Worm (Caenorhabditis elegans) whole organism, late embryonic: Measurements from ENCODE around the gene srxa-7.
A peak's percentile ranks its signal among the peaks of the same experiment; 100 is the strongest.

Source experiments
- C08G9.2 ChIP-seq: sonication (generic microtip); optimal IDR thresholded peaks from 2 replicates; lab custom pipeline; 2016; ENCODE audit warnings: mild to moderate bottlenecking, missing genetic modification characterization, moderate library complexity, missing compliant biosample characterization
- K09A11.1 ChIP-seq: sonication (generic microtip); optimal IDR thresholded peaks from 2 replicates; lab custom pipeline; 2017; ENCODE audit warnings: antibody characterized with exemption, mild to moderate bottlenecking, missing genetic modification characterization, missing compliant biosample characterization; ENCODE audit not compliant: insufficient read depth
- T23F11.4 ChIP-seq: fragments of 200-800 bp; sonication (Bioruptor generic); optimal IDR thresholded peaks from 2 replicates; lab custom pipeline; 2018; ENCODE audit warnings: mild to moderate bottlenecking, missing genetic modification characterization, missing compliant biosample characterization
- ahr-1 ChIP-seq: sonication (generic microtip); optimal IDR thresholded peaks from 2 replicates; lab custom pipeline; 2016; ENCODE audit warnings: missing genetic modification characterization, missing compliant biosample characterization
- ama-1 ChIP-seq: fragments of 150-350 bp; optimal IDR thresholded peaks from 2 replicates; lab custom pipeline; 2014
- ceh-18 ChIP-seq: sonication (generic microtip); optimal IDR thresholded peaks from 2 replicates; lab custom pipeline; 2016; ENCODE audit warnings: missing genetic modification characterization, missing compliant biosample characterization
- ceh-19 ChIP-seq: fragments of 200-800 bp; sonication (Bioruptor generic); optimal IDR thresholded peaks from 2 replicates; lab custom pipeline; 2018; ENCODE audit warnings: mild to moderate bottlenecking, missing genetic modification characterization, missing compliant biosample characterization
- ceh-22 ChIP-seq: sonication (generic microtip); optimal IDR thresholded peaks from 2 replicates; lab custom pipeline; 2017; ENCODE audit warnings: missing biosample characterization, missing genetic modification characterization
- ceh-30 ChIP-seq: fragments of 150-350 bp; optimal IDR thresholded peaks from 2 replicates; lab custom pipeline; 2014; ENCODE audit warnings: missing biosample characterization, missing genetic modification characterization
- ceh-31 ChIP-seq: sonication (generic microtip); optimal IDR thresholded peaks from 2 replicates; lab custom pipeline; 2016; ENCODE audit warnings: missing genetic modification characterization, missing compliant biosample characterization
- ceh-34 ChIP-seq: sonication (generic microtip); optimal IDR thresholded peaks from 2 replicates; lab custom pipeline; 2016; ENCODE audit warnings: mild to moderate bottlenecking, missing genetic modification characterization, missing compliant biosample characterization
- ceh-45 ChIP-seq: fragments of 200-800 bp; sonication (Bioruptor generic); IDR thresholded peaks from 2 replicates; pipeline ENCODE4 v1.3.6; 2022; ENCODE audit warnings: missing genetic modification reagents, missing genetic modification characterization, missing compliant biosample characterization
- ceh-48 ChIP-seq: sonication (generic microtip); optimal IDR thresholded peaks from 2 replicates; lab custom pipeline; 2016; ENCODE audit warnings: missing genetic modification characterization, inconsistent platforms, missing compliant biosample characterization
- ceh-6 ChIP-seq: fragments of 200-800 bp; sonication (Bioruptor generic); optimal IDR thresholded peaks from 2 replicates; lab custom pipeline; 2018; ENCODE audit warnings: mild to moderate bottlenecking, missing genetic modification characterization, missing compliant biosample characterization
- che-1 ChIP-seq: sonication (generic microtip); optimal IDR thresholded peaks from 2 replicates; lab custom pipeline; 2016; ENCODE audit warnings: mild to moderate bottlenecking, missing genetic modification characterization, missing compliant biosample characterization
- dmd-4 ChIP-seq: sonication (generic microtip); optimal IDR thresholded peaks from 2 replicates; lab custom pipeline; 2016; ENCODE audit warnings: borderline replicate concordance, missing genetic modification characterization, missing compliant biosample characterization
- dve-1 ChIP-seq: sonication (generic microtip); optimal IDR thresholded peaks from 2 replicates; lab custom pipeline; 2017; ENCODE audit warnings: antibody characterized with exemption, mild to moderate bottlenecking, missing genetic modification characterization, missing compliant biosample characterization
- elt-2 ChIP-seq: sonication (generic microtip); optimal IDR thresholded peaks from 2 replicates; lab custom pipeline; 2016; ENCODE audit warnings: missing genetic modification reagents, missing genetic modification characterization, missing compliant biosample characterization
- elt-4 ChIP-seq: sonication (generic microtip); optimal IDR thresholded peaks from 2 replicates; lab custom pipeline; 2016; ENCODE audit warnings: missing genetic modification characterization, missing compliant biosample characterization
- ets-4 ChIP-seq: sonication (generic microtip); optimal IDR thresholded peaks from 2 replicates; lab custom pipeline; 2016; ENCODE audit warnings: missing genetic modification characterization, missing compliant biosample characterization
- gmeb-2 ChIP-seq: sonication (generic microtip); optimal IDR thresholded peaks from 2 replicates; lab custom pipeline; 2016; ENCODE audit warnings: missing genetic modification characterization, inconsistent platforms, missing compliant biosample characterization
- hlh-15 ChIP-seq: sonication (generic microtip); optimal IDR thresholded peaks from 2 replicates; lab custom pipeline; 2016; ENCODE audit warnings: missing genetic modification characterization, missing compliant biosample characterization
- hlh-30 ChIP-seq: sonication (generic microtip); optimal IDR thresholded peaks from 2 replicates; lab custom pipeline; 2017; ENCODE audit warnings: antibody characterized with exemption, missing genetic modification characterization, missing compliant biosample characterization; ENCODE audit not compliant: insufficient read depth
- hlh-6 ChIP-seq: sonication (generic microtip); optimal IDR thresholded peaks from 2 replicates; lab custom pipeline; 2016; ENCODE audit warnings: missing genotype, missing genetic modification characterization, missing compliant biosample characterization
- hlh-8 ChIP-seq: sonication (generic microtip); optimal IDR thresholded peaks from 2 replicates; lab custom pipeline; 2016; ENCODE audit warnings: missing genotype, missing genetic modification characterization, missing compliant biosample characterization
- lim-6 ChIP-seq: sonication (generic microtip); optimal IDR thresholded peaks from 2 replicates; lab custom pipeline; 2016; ENCODE audit warnings: missing genetic modification characterization, missing compliant biosample characterization
- lin-11 ChIP-seq: fragments of 200-800 bp; sonication (Bioruptor generic); optimal IDR thresholded peaks from 2 replicates; lab custom pipeline; 2018; ENCODE audit warnings: mild to moderate bottlenecking, missing genetic modification characterization, missing compliant biosample characterization
- madf-2 ChIP-seq: sonication (generic microtip); optimal IDR thresholded peaks from 2 replicates; lab custom pipeline; 2017; ENCODE audit warnings: missing genetic modification characterization, missing compliant biosample characterization
- nhr-11 ChIP-seq: fragments of 150-350 bp; optimal IDR thresholded peaks from 2 replicates; lab custom pipeline; 2014; ENCODE audit warnings: missing biosample characterization, missing genetic modification characterization
- odd-2 ChIP-seq: sonication (generic microtip); optimal IDR thresholded peaks from 2 replicates; lab custom pipeline; 2017; ENCODE audit warnings: antibody characterized with exemption, mild to moderate bottlenecking, missing genetic modification characterization, missing compliant biosample characterization
- pat-9 ChIP-seq: fragments of 200-800 bp; sonication (Bioruptor generic); optimal IDR thresholded peaks from 2 replicates; lab custom pipeline; 2018; ENCODE audit warnings: mild to moderate bottlenecking, missing genetic modification characterization, moderate library complexity, missing compliant biosample characterization
- pax-1 ChIP-seq: fragments of 150-350 bp; optimal IDR thresholded peaks from 2 replicates; lab custom pipeline; 2014; ENCODE audit warnings: missing biosample characterization, missing genetic modification characterization
- ref-2 ChIP-seq: sonication (generic microtip); optimal IDR thresholded peaks from 2 replicates; lab custom pipeline; 2016; ENCODE audit warnings: missing genetic modification characterization, missing compliant biosample characterization
- sdc-2 ChIP-seq: sonication (generic microtip); optimal IDR thresholded peaks from 2 replicates; lab custom pipeline; 2016; ENCODE audit warnings: missing genotype, missing genetic modification characterization, missing compliant biosample characterization
- sox-2 ChIP-seq: fragments of 200-800 bp; sonication (Bioruptor generic); IDR thresholded peaks from 2 replicates; pipeline ENCODE4 v1.3.6; 2022; ENCODE audit warnings: missing genetic modification reagents, missing genetic modification characterization, missing compliant biosample characterization
- syd-9 ChIP-seq: sonication (generic microtip); optimal IDR thresholded peaks from 2 replicates; lab custom pipeline; 2016; ENCODE audit warnings: mild to moderate bottlenecking, missing genetic modification characterization, moderate library complexity, missing compliant biosample characterization
- tbx-2 ChIP-seq: sonication (generic microtip); optimal IDR thresholded peaks from 2 replicates; lab custom pipeline; 2016; ENCODE audit warnings: missing genetic modification characterization, missing compliant biosample characterization
- tbx-7 ChIP-seq: sonication (generic microtip); optimal IDR thresholded peaks from 2 replicates; lab custom pipeline; 2016; ENCODE audit warnings: missing genotype, missing genetic modification characterization, missing compliant biosample characterization
- ttx-3 ChIP-seq: sonication (generic microtip); optimal IDR thresholded peaks from 2 replicates; lab custom pipeline; 2016; ENCODE audit warnings: missing genetic modification reagents, missing genetic modification characterization, missing compliant biosample characterization
- unc-3 ChIP-seq, 2 experiments: fragments of 200-800 bp in 1 of 2; sonication (Bioruptor generic) in 1 of 2; sonication (generic microtip) in 1 of 2; conservative IDR thresholded peaks in 1 of 2; optimal IDR thresholded peaks in 1 of 2; 2 replicates each; pipeline versions ENCODE4 v1.3.6 to Lab custom; 2016 to 2022; ENCODE audit warnings: missing compliant biosample characterization in 2 of 2, missing genetic modification characterization in 2 of 2, missing genetic modification reagents in 1 of 2
- unc-42 ChIP-seq: sonication (generic microtip); optimal IDR thresholded peaks from 2 replicates; lab custom pipeline; 2016; ENCODE audit warnings: missing genotype, missing genetic modification characterization, missing compliant biosample characterization
- unc-55 ChIP-seq: sonication (generic microtip); optimal IDR thresholded peaks from 2 replicates; lab custom pipeline; 2017; ENCODE audit warnings: missing biosample characterization, missing genetic modification reagents, missing genetic modification characterization

Gene srxa-7

ce11 chrV:16355941-16356340 is 48.6 kb downstream of the srxa-7 start (continued):
- TF ChIP-seq lim-6 = peak; percentile 41
- peak; percentile 26 for TF ChIP-seq tbx-7 (tag; lab: Kevin White, UChicago)
- peak; percentile 26 for TF ChIP-seq ets-4 (tag; lab: Kevin White, UChicago)
- peak; percentile 83 for TF ChIP-seq tbx-2 (tag; lab: Kevin White, UChicago)
- TF ChIP-seq K09A11.1 (tag; lab: Kevin White, UChicago) = peak; percentile 42
- TF ChIP-seq dmd-4 = peak; percentile 32
- TF ChIP-seq ceh-6 (GFP tag; lab: Kevin White, UChicago) = no peak
- peak; percentile 59 for TF ChIP-seq ceh-22 (tag; lab: Kevin White, UChicago)
- peak; percentile 37 for TF ChIP-seq dve-1 (tag; lab: Kevin White, UChicago)
- TF ChIP-seq unc-3 (GFP tag; conservative IDR thresholded peaks at IDR 0.05; lab: Robert Waterston, UW) = no peak
- no peak for TF ChIP-seq unc-3 (tag; optimal IDR thresholded peaks at IDR 0.05; lab: Kevin White, UChicago)
- TF ChIP-seq ceh-30 = peak; percentile 47
- TF ChIP-seq ceh-18 (tag; lab: Kevin White, UChicago) = peak; percentile 87
- no peak for TF ChIP-seq ceh-45 (GFP tag; lab: Robert Waterston, UW)
- TF ChIP-seq hlh-8 (tag; lab: Kevin White, UChicago) = peak; percentile 32
- TF ChIP-seq hlh-15 (tag; lab: Kevin White, UChicago) = no peak
- peak; percentile 47 for TF ChIP-seq ceh-19 (GFP tag; lab: Kevin White, UChicago)
- TF ChIP-seq syd-9 (tag; lab: Kevin White, UChicago) = no peak
- peak; percentile 75 for TF ChIP-seq unc-42 (tag; lab: Kevin White, UChicago)
- TF ChIP-seq ama-1 (lab: Kevin White, UChicago) = peak; percentile 30
- TF ChIP-seq ceh-34 (tag; lab: Kevin White, UChicago) = peak; percentile 65
- peak; percentile 60 for TF ChIP-seq C08G9.2
- peak; percentile 91 for TF ChIP-seq ceh-31 (tag; lab: Kevin White, UChicago)
- no peak for TF ChIP-seq elt-4 (tag; lab: Kevin White, UChicago)
- TF ChIP-seq ceh-48 = no peak
- no peak for TF ChIP-seq ttx-3 (tag; lab: Kevin White, UChicago)
- TF ChIP-seq sdc-2 (tag; lab: Kevin White, UChicago) = peak; percentile 49
- TF ChIP-seq pat-9 (tag; lab: Kevin White, UChicago) = no peak
- TF ChIP-seq ahr-1 (tag; lab: Kevin White, UChicago) = no peak
- TF ChIP-seq T23F11.4 = no peak
- TF ChIP-seq pax-1 (tag; lab: Kevin White, UChicago) = peak; percentile 1
- TF ChIP-seq elt-2 (tag; lab: Kevin White, UChicago) = peak; percentile 56
- no peak for TF ChIP-seq hlh-6 (tag; lab: Kevin White, UChicago)
- TF ChIP-seq sox-2 = no peak
- no peak for TF ChIP-seq ref-2
- no peak for TF ChIP-seq lin-11 (tag; lab: Kevin White, UChicago)
- TF ChIP-seq hlh-30 (tag; lab: Kevin White, UChicago) = peak; percentile 76
- TF ChIP-seq odd-2 (tag; lab: Kevin White, UChicago) = no peak

DNA sequence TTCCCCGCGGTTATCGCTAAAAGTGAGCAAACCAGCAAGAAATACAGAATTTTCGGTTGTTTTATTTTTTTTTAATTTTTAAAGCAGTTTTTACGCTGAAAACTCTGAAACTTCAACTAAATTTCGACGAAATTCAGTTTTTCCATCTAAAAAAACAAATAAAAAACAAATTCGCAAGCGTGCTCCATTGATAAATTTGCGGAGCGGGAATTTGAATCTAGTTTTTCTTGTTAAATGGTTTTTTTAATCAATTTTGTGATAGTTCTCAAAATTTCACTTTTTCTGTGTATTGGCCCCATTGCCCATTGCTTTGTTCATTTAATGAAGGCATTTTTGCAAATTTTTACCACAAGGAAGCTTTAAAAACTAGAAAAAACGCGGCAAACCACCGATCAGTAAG is 49.4 kb downstream of the srxa-7 start:
- TF ChIP-seq madf-2 (tag; lab: Kevin White, UChicago) = no peak
- no peak for TF ChIP-seq ref-2
- TF ChIP-seq ceh-45 (GFP tag; lab: Robert Waterston, UW) = no peak
- TF ChIP-seq che-1 (tag; lab: Kevin White, UChicago) = no peak
- TF ChIP-seq hlh-30 (tag; lab: Kevin White, UChicago) = no peak
- no peak for TF ChIP-seq ceh-31 (tag; lab: Kevin White, UChicago)
- TF ChIP-seq lim-6 = no peak
- TF ChIP-seq gmeb-2 = no peak
- no peak for TF ChIP-seq nhr-11 (tag; lab: Kevin White, UChicago)
- no peak for TF ChIP-seq unc-55 (GFP tag; lab: Kevin White, UChicago)
- TF ChIP-seq ets-4 (tag; lab: Kevin White, UChicago) = no peak
